Worm (Caenorhabditis elegans) whole organism, young adult: Measurements from ENCODE around the gene golg-4.

Experiments
- B0019.2 ChIP-seq: fragments of 200-800 bp; sonication (Bioruptor generic); conservative IDR thresholded peaks from 2 replicates; pipeline ENCODE4 v1.3.6; 2022; ENCODE audit warnings: missing genetic modification reagents, missing genetic modification characterization, missing compliant biosample characterization
- C17E4.6 ChIP-seq: fragments of 200-800 bp; sonication (Bioruptor generic); IDR thresholded peaks from 2 replicates; pipeline ENCODE4 v1.3.6; 2022; ENCODE audit warnings: missing genetic modification reagents, missing genetic modification characterization, missing compliant biosample characterization
- D2030.7 ChIP-seq: fragments of 200-800 bp; sonication (Bioruptor generic); IDR thresholded peaks from 2 replicates; pipeline ENCODE4 v1.3.6; 2022; ENCODE audit warnings: missing genetic modification reagents, missing genetic modification characterization, missing compliant biosample characterization
- F33H1.4 ChIP-seq: fragments of 200-800 bp; sonication (Bioruptor generic); IDR thresholded peaks from 2 replicates; pipeline ENCODE4 v1.3.6; 2022; ENCODE audit warnings: missing genetic modification reagents, missing genetic modification characterization, missing compliant biosample characterization
- F49E8.2 ChIP-seq: sonication (generic microtip); optimal IDR thresholded peaks from 3 replicates; lab custom pipeline; 2017; ENCODE audit warnings: missing genetic modification characterization, mild to moderate bottlenecking, missing compliant biosample characterization, antibody characterized with exemption, moderate library complexity; ENCODE audit not compliant: insufficient read depth
- F55B11.4 ChIP-seq: sonication (generic microtip); optimal IDR thresholded peaks from 2 replicates; lab custom pipeline; 2016; ENCODE audit warnings: missing compliant biosample characterization, missing genetic modification characterization, borderline replicate concordance; ENCODE audit not compliant: insufficient read depth
- F57A8.1 ChIP-seq: fragments of 200-800 bp; sonication (Bioruptor generic); optimal IDR thresholded peaks from 2 replicates; lab custom pipeline; 2018; ENCODE audit warnings: mild to moderate bottlenecking, missing genetic modification characterization, moderate library complexity, missing compliant biosample characterization
- K12H6.12 ChIP-seq: fragments of 200-800 bp; sonication (Bioruptor generic); optimal IDR thresholded peaks from 2 replicates; lab custom pipeline; 2018; ENCODE audit warnings: mild to moderate bottlenecking, missing genetic modification characterization, missing compliant biosample characterization
- T26A5.8 ChIP-seq: sonication (generic microtip); optimal IDR thresholded peaks from 2 replicates; lab custom pipeline; 2016; ENCODE audit warnings: missing genetic modification characterization, missing compliant biosample characterization
- akir-1 ChIP-seq: fragments of 200-800 bp; sonication (Bioruptor generic); optimal IDR thresholded peaks from 2 replicates; lab custom pipeline; 2018; ENCODE audit warnings: mild to moderate bottlenecking, missing genetic modification characterization, moderate library complexity, missing compliant biosample characterization
- ama-1 ChIP-seq, 3 experiments: fragments of 150-350 bp in 1 of 3; sonication (generic microtip) in 2 of 3; optimal IDR thresholded peaks; 2 replicates each; lab custom pipeline; 2014 to 2018; ENCODE audit warnings: missing biosample characterization in 2 of 3, missing genetic modification characterization in 2 of 3, missing genetic modification reagents in 2 of 3
- aptf-2 ChIP-seq: fragments of 200-800 bp; sonication (Bioruptor generic); conservative IDR thresholded peaks from 2 replicates; pipeline ENCODE4 v1.3.6; 2022; ENCODE audit warnings: missing genetic modification reagents, missing genetic modification characterization, missing compliant biosample characterization
- atf-7 ChIP-seq: sonication (generic microtip); optimal IDR thresholded peaks from 2 replicates; lab custom pipeline; 2017; ENCODE audit warnings: mild to moderate bottlenecking, missing genetic modification characterization, missing compliant biosample characterization
- attf-5 ChIP-seq: fragments of 200-800 bp; sonication (Bioruptor generic); optimal IDR thresholded peaks from 2 replicates; lab custom pipeline; 2018; ENCODE audit warnings: mild to moderate bottlenecking, missing genetic modification characterization, missing compliant biosample characterization
- attf-6 ChIP-seq: fragments of 200-800 bp; sonication (Bioruptor generic); IDR thresholded peaks from 2 replicates; pipeline ENCODE4 v1.3.6; 2022; ENCODE audit warnings: missing genetic modification reagents, missing genetic modification characterization, missing compliant biosample characterization
- cebp-2 ChIP-seq: fragments of 200-800 bp; sonication (Bioruptor generic); IDR thresholded peaks from 2 replicates; pipeline ENCODE4 v1.3.6; 2022; ENCODE audit warnings: missing genetic modification characterization, missing compliant biosample characterization
- ceh-27 ChIP-seq: fragments of 200-800 bp; sonication (Bioruptor generic); optimal IDR thresholded peaks from 2 replicates; lab custom pipeline; 2018; ENCODE audit warnings: mild to moderate bottlenecking, missing genetic modification characterization, moderate library complexity, missing compliant biosample characterization
- chd-7 ChIP-seq: sonication (generic microtip); optimal IDR thresholded peaks from 2 replicates; lab custom pipeline; 2016; ENCODE audit warnings: mild to moderate bottlenecking, missing genetic modification characterization, moderate library complexity, missing compliant biosample characterization
- dpff-1 ChIP-seq: sonication (generic microtip); optimal IDR thresholded peaks from 2 replicates; lab custom pipeline; 2017; ENCODE audit warnings: mild to moderate bottlenecking, missing genetic modification characterization, missing compliant biosample characterization
- efl-1 ChIP-seq: fragments of 150-350 bp; optimal IDR thresholded peaks from 2 replicates; lab custom pipeline; 2014; ENCODE audit warnings: missing biosample characterization, missing genetic modification reagents, missing genetic modification characterization
- egrh-3 ChIP-seq: fragments of 200-800 bp; sonication (Bioruptor generic); IDR thresholded peaks from 2 replicates; pipeline ENCODE4 v1.3.6; 2022; ENCODE audit warnings: missing genetic modification reagents, missing genetic modification characterization, missing compliant biosample characterization
- ekl-4 ChIP-seq: fragments of 200-800 bp; sonication (Bioruptor generic); IDR thresholded peaks from 2 replicates; pipeline ENCODE4 v1.3.6; 2022; ENCODE audit warnings: missing genetic modification reagents, missing genetic modification characterization, missing compliant biosample characterization
- him-1 ChIP-seq: sonication (generic microtip); optimal IDR thresholded peaks from 2 replicates; lab custom pipeline; 2016; ENCODE audit warnings: missing genotype, missing genetic modification reagents, missing genetic modification characterization, missing compliant biosample characterization
- hlh-12 ChIP-seq: sonication (generic microtip); optimal IDR thresholded peaks from 2 replicates; lab custom pipeline; 2016; ENCODE audit warnings: missing genetic modification characterization, missing compliant biosample characterization
- hmg-1.2 ChIP-seq: fragments of 200-800 bp; sonication (Bioruptor generic); IDR thresholded peaks from 2 replicates; pipeline ENCODE4 v1.3.6; 2022; ENCODE audit warnings: missing genetic modification reagents, missing genetic modification characterization, missing compliant biosample characterization
- let-526 ChIP-seq: fragments of 200-800 bp; sonication (Bioruptor generic); IDR thresholded peaks from 2 replicates; pipeline ENCODE4 v1.3.6; 2022; ENCODE audit warnings: missing genetic modification reagents, missing genetic modification characterization, missing compliant biosample characterization
- lin-40 ChIP-seq: sonication (generic microtip); optimal IDR thresholded peaks from 2 replicates; lab custom pipeline; 2016; ENCODE audit warnings: missing genetic modification characterization, mild to moderate bottlenecking, missing compliant biosample characterization, missing genotype, missing genetic modification reagents
- lir-1 ChIP-seq: fragments of 200-800 bp; sonication (Bioruptor generic); conservative IDR thresholded peaks from 2 replicates; pipeline ENCODE4 v1.3.6; 2022; ENCODE audit warnings: missing genetic modification reagents, missing genetic modification characterization, missing compliant biosample characterization
- lsl-1 ChIP-seq: fragments of 200-800 bp; sonication (Bioruptor generic); optimal IDR thresholded peaks from 2 replicates; lab custom pipeline; 2018; ENCODE audit warnings: mild to moderate bottlenecking, missing genetic modification characterization, moderate library complexity, missing compliant biosample characterization
- madf-10 ChIP-seq: sonication (generic microtip); optimal IDR thresholded peaks from 2 replicates; lab custom pipeline; 2016; ENCODE audit warnings: mild to moderate bottlenecking, missing genetic modification characterization, missing compliant biosample characterization
- madf-3 ChIP-seq: fragments of 200-800 bp; sonication (Bioruptor generic); IDR thresholded peaks from 2 replicates; pipeline ENCODE4 v1.3.6; 2022; ENCODE audit warnings: missing genetic modification reagents, missing genetic modification characterization, missing compliant biosample characterization
- madf-6 ChIP-seq: fragments of 200-800 bp; sonication (Bioruptor generic); IDR thresholded peaks from 2 replicates; pipeline ENCODE4 v1.3.6; 2022; ENCODE audit warnings: missing genetic modification reagents, missing genetic modification characterization, missing compliant biosample characterization
- madf-8 ChIP-seq: fragments of 200-800 bp; sonication (Bioruptor generic); conservative IDR thresholded peaks from 2 replicates; pipeline ENCODE4 v1.3.6; 2022; ENCODE audit warnings: missing genetic modification reagents, missing genetic modification characterization, missing compliant biosample characterization
- nfya-1 ChIP-seq: sonication (generic microtip); optimal IDR thresholded peaks from 2 replicates; lab custom pipeline; 2017; ENCODE audit warnings: antibody characterized with exemption, missing compliant biosample characterization, missing genetic modification characterization, borderline replicate concordance; ENCODE audit not compliant: insufficient read depth
- nfyb-1 ChIP-seq: fragments of 200-800 bp; sonication (Bioruptor generic); IDR thresholded peaks from 2 replicates; pipeline ENCODE4 v1.3.6; 2022; ENCODE audit warnings: missing genetic modification reagents, missing genetic modification characterization, missing compliant biosample characterization
- nhr-80 ChIP-seq: sonication (generic microtip); optimal IDR thresholded peaks from 2 replicates; lab custom pipeline; 2016; ENCODE audit warnings: missing genetic modification characterization, missing compliant biosample characterization
- pha-4 ChIP-seq: fragments of 150-350 bp; sonication (generic microtip); optimal IDR thresholded peaks from 2 replicates; lab custom pipeline; 2014; ENCODE audit warnings: missing biosample characterization, missing genetic modification reagents, missing genetic modification characterization
- rpc-1 ChIP-seq, 2 experiments: fragments of 150-350 bp in 1 of 2; sonication (generic microtip) in 1 of 2; optimal IDR thresholded peaks; 2 replicates each; lab custom pipeline; 2014 to 2018; ENCODE audit warnings: missing biosample characterization in 1 of 2, missing genetic modification characterization in 1 of 2, missing genetic modification reagents in 1 of 2, missing genotype in 1 of 2
- snpc-3.4 ChIP-seq: sonication (generic microtip); optimal IDR thresholded peaks from 2 replicates; lab custom pipeline; 2017; ENCODE audit warnings: missing genetic modification characterization, mild to moderate bottlenecking, missing compliant biosample characterization, antibody characterized with exemption, moderate library complexity, missing genotype, missing genetic modification reagents
- snpc-4 ChIP-seq, 5 experiments: fragments of 150-350 bp in 1 of 5; sonication (generic microtip) in 4 of 5; optimal IDR thresholded peaks; 2 replicates each; lab custom pipeline; 2014 to 2018; ENCODE audit warnings: missing genetic modification characterization in 5 of 5, missing biosample characterization in 3 of 5, antibody characterized with exemption in 2 of 5, mild to moderate bottlenecking in 2 of 5, missing compliant biosample characterization in 2 of 5, missing genotype in 2 of 5, moderate library complexity in 2 of 5, missing genetic modification reagents in 1 of 5
- unc-130 ChIP-seq: sonication (generic microtip); optimal IDR thresholded peaks from 2 replicates; lab custom pipeline; 2016; ENCODE audit warnings: missing genetic modification reagents, missing genetic modification characterization, missing compliant biosample characterization
- xnd-1 ChIP-seq: sonication (generic microtip); optimal IDR thresholded peaks from 2 replicates; lab custom pipeline; 2016; ENCODE audit warnings: missing genotype, missing genetic modification reagents, missing genetic modification characterization, missing compliant biosample characterization
- zim-3 ChIP-seq: sonication (generic microtip); optimal IDR thresholded peaks from 2 replicates; lab custom pipeline; 2017; ENCODE audit warnings: mild to moderate bottlenecking, missing genetic modification characterization, moderate library complexity, missing compliant biosample characterization
- ztf-22 ChIP-seq: fragments of 200-800 bp; sonication (Bioruptor generic); optimal IDR thresholded peaks from 2 replicates; lab custom pipeline; 2018; ENCODE audit warnings: mild to moderate bottlenecking, missing genetic modification characterization, moderate library complexity, missing compliant biosample characterization
- ztf-6 ChIP-seq: fragments of 200-800 bp; sonication (Bioruptor generic); IDR thresholded peaks from 2 replicates; pipeline ENCODE4 v1.3.6; 2022; ENCODE audit warnings: missing genetic modification reagents, missing genetic modification characterization, missing compliant biosample characterization

golg-4 gene

DNA sequence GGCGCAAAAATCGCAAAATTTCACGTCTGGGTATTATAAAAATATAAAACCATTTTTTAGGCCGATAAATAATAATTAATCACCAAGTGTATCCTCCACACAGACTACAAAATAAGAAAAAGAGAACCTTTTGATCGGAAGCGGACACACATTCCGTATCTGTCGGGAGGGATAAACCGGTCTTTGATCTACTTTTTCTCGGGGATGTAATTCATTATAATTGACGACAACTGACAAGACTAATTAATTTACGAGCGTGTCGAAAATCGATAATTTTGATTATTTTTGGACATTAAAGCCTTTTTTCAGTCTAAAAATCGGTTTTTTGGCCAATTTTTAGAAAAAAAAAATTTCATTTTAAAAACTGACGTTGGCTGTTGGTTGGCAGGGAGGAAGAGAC lies 65.1 kb downstream of the golg-4 start (continued):
- no peak for TF ChIP-seq chd-7 (tag; lab: Kevin White, UChicago)
- no peak for TF ChIP-seq ama-1 (optimal IDR thresholded peaks at IDR 0.05; lab: Kevin White, UChicago)
- TF ChIP-seq ama-1 (GFP tag; optimal IDR thresholded peaks at IDR 0.05; lab: Kevin White, UChicago): no peak
- no peak for TF ChIP-seq F49E8.2 (tag; lab: Kevin White, UChicago)
- TF ChIP-seq rpc-1 (optimal IDR thresholded peaks at IDR 0.05; lab: Kevin White, UChicago): no peak
- no peak for TF ChIP-seq rpc-1 (tag; optimal IDR thresholded peaks at IDR 0.05; lab: Kevin White, UChicago)
- TF ChIP-seq cebp-2 (GFP tag; lab: Robert Waterston, UW): no peak
- TF ChIP-seq, all 124 proteins: peak for 0

DNA sequence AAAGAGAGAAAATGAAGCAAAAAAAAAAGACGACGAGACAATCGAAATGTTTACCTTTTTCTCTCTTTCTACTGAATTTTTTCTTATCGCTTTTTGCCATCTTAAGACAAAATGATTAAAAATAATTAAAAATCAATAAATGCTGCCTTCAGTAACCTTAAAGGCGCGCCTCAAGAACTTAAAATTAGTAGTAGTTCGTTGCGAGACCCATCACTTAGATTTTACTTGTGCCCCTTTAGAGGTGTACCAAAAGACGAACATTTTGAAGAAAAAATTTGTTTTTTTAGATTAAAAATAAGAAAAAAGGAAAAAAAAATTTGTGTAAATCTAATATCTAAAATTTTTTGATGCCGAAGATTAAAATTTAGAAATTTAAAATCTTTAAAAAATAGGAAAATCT lies 65.6 kb downstream of the golg-4 start:
- TF ChIP-seq hmg-1.2 (GFP tag; lab: Robert Waterston, UW): no peak
- TF ChIP-seq xnd-1: peak; percentile 74
- peak; percentile 86 for TF ChIP-seq F33H1.4 (GFP tag; lab: Robert Waterston, UW)
- no peak for TF ChIP-seq ztf-6 (GFP tag; lab: Robert Waterston, UW)
- TF ChIP-seq madf-3 (GFP tag; lab: Robert Waterston, UW): no peak
- no peak for TF ChIP-seq nhr-80 (tag; lab: Kevin White, UChicago)
- no peak for TF ChIP-seq B0019.2 (GFP tag; lab: Robert Waterston, UW)
- TF ChIP-seq F55B11.4: no peak
- TF ChIP-seq snpc-3.4 (tag; lab: Kevin White, UChicago): peak; percentile 30
- no peak for TF ChIP-seq F57A8.1
- TF ChIP-seq lsl-1: peak; percentile 90
- no peak for TF ChIP-seq nfya-1
- no peak for TF ChIP-seq unc-130
- no peak for TF ChIP-seq madf-10 (tag; lab: Kevin White, UChicago)
- TF ChIP-seq dpff-1 (tag; lab: Kevin White, UChicago): no peak
- TF ChIP-seq lin-40: no peak
- TF ChIP-seq lir-1: no peak
- TF ChIP-seq snpc-4 (GFP tag; optimal IDR thresholded peaks at IDR 0.05; lab: Kevin White, UChicago): no peak
- TF ChIP-seq snpc-4 (tag; optimal IDR thresholded peaks at IDR 0.05; lab: Kevin White, UChicago): no peak
- peak; percentile 31; the same call in 1 of the 2 replicates for TF ChIP-seq D2030.7 (GFP tag; lab: Robert Waterston, UW)
- no peak for TF ChIP-seq aptf-2 (GFP tag; lab: Robert Waterston, UW)
- no peak for TF ChIP-seq F49E8.2 (tag; lab: Kevin White, UChicago)
- TF ChIP-seq pha-4 (tag; lab: Kevin White, UChicago): no peak
- TF ChIP-seq ama-1 (optimal IDR thresholded peaks at IDR 0.05; lab: Kevin White, UChicago): no peak
- TF ChIP-seq ama-1 (GFP tag; optimal IDR thresholded peaks at IDR 0.05; lab: Kevin White, UChicago): no peak
- no peak for TF ChIP-seq attf-6 (GFP tag; lab: Robert Waterston, UW)
- TF ChIP-seq zim-3 (tag; lab: Kevin White, UChicago): no peak
- TF ChIP-seq ekl-4: no peak
- no peak for TF ChIP-seq ceh-27 (GFP tag; lab: Kevin White, UChicago)
- TF ChIP-seq egrh-3 (GFP tag; lab: Robert Waterston, UW): no peak
- no peak for TF ChIP-seq let-526 (GFP tag; lab: Robert Waterston, UW)
- no peak for TF ChIP-seq nfyb-1 (GFP tag; lab: Robert Waterston, UW)
- TF ChIP-seq akir-1 (GFP tag; lab: Kevin White, UChicago): no peak
- TF ChIP-seq him-1: peak; percentile 48
- TF ChIP-seq madf-6 (GFP tag; lab: Robert Waterston, UW): peak; percentile 81
- TF ChIP-seq hlh-12 (tag; lab: Kevin White, UChicago): no peak
- peak; percentile 70 for TF ChIP-seq madf-8
- TF ChIP-seq attf-5 (GFP tag; lab: Kevin White, UChicago): no peak
- no peak for TF ChIP-seq C17E4.6 (GFP tag; lab: Robert Waterston, UW)
- TF ChIP-seq ztf-22: no peak
- no peak for TF ChIP-seq T26A5.8 (tag; lab: Kevin White, UChicago)
- TF ChIP-seq efl-1 (GFP tag; lab: Kevin White, UChicago): peak; percentile 58
- TF ChIP-seq K12H6.12: no peak
- no peak for TF ChIP-seq atf-7
